Worm (Caenorhabditis elegans) whole organism, early embryonic: ENCODE results near the gene gnrr-6.

Source experiments
- aly-1 ChIP-seq: sonication (generic microtip); optimal IDR thresholded peaks from 2 replicates; lab custom pipeline; 2016; ENCODE audit warnings: missing genetic modification characterization, missing compliant biosample characterization
- ama-1 ChIP-seq: fragments of 150-350 bp; optimal IDR thresholded peaks from 2 replicates; lab custom pipeline; 2014
- ceh-36 ChIP-seq: sonication (generic microtip); optimal IDR thresholded peaks from 2 replicates; lab custom pipeline; 2016; ENCODE audit warnings: missing genetic modification characterization, inconsistent platforms, missing compliant biosample characterization
- flt-1 ChIP-seq: fragments of 200-800 bp; sonication (Bioruptor generic); IDR thresholded peaks from 2 replicates; pipeline ENCODE4 v1.3.6; 2022; ENCODE audit warnings: missing genetic modification characterization, missing compliant biosample characterization
- scrt-1 ChIP-seq: fragments of 200-800 bp; sonication (Bioruptor generic); IDR thresholded peaks from 2 replicates; pipeline ENCODE4 v1.3.6; 2022; ENCODE audit warnings: missing genetic modification characterization, missing compliant biosample characterization
- tbx-11 ChIP-seq: fragments of 200-800 bp; sonication (Bioruptor generic); IDR thresholded peaks from 2 replicates; pipeline ENCODE4 v1.3.6; 2022; ENCODE audit warnings: missing genetic modification characterization, missing compliant biosample characterization
- tbx-37 ChIP-seq: fragments of 200-800 bp; sonication (Bioruptor generic); conservative IDR thresholded peaks from 2 replicates; pipeline ENCODE4 v1.3.6; 2022; ENCODE audit warnings: missing genetic modification reagents, missing genetic modification characterization, missing compliant biosample characterization

- TF ChIP-seq tbx-37: no peak
- TF ChIP-seq ama-1 (lab: Kevin White, UChicago): no peak
- TF ChIP-seq ceh-36 (tag; lab: Kevin White, UChicago): no peak
- TF ChIP-seq tbx-11 (GFP tag; lab: Robert Waterston, UW): no peak
- TF ChIP-seq scrt-1 (GFP tag; lab: Robert Waterston, UW): no peak
- no peak for TF ChIP-seq aly-1 (tag; lab: Kevin White, UChicago)
- no peak for TF ChIP-seq flt-1 (GFP tag; lab: Robert Waterston, UW)
These were observed 46.4 kb upstream of the gnrr-6 start for ce11 chrX:11132260-11132659.
